Fruit fly (Drosophila melanogaster) whole organism, wandering third instar larva: ENCODE data around the gene CG14109.

Experiments
- Abd-B ChIP-seq: fragments of >200 bp; optimal IDR thresholded peaks from 2 replicates; lab custom pipeline; 2017; ENCODE audit warnings: missing biosample characterization, missing genetic modification characterization
- Dfd ChIP-seq: fragments of >200 bp; optimal IDR thresholded peaks from 2 replicates; lab custom pipeline; 2017; ENCODE audit warnings: missing biosample characterization, missing genetic modification characterization
- HLH106 ChIP-seq: fragments of 200-800 bp; optimal IDR thresholded peaks from 3 replicates; lab custom pipeline; 2019; ENCODE audit warnings: missing biosample characterization, mild to moderate bottlenecking, missing genetic modification characterization, moderate library complexity
- Jra ChIP-seq: sonication (Bioruptor generic); optimal IDR thresholded peaks from 2 replicates; lab custom pipeline; 2016; ENCODE audit warnings: missing biosample characterization, missing genetic modification characterization
- Mio ChIP-seq: sonication (Bioruptor generic); optimal IDR thresholded peaks from 2 replicates; lab custom pipeline; 2016; ENCODE audit warnings: missing biosample characterization, missing genetic modification characterization
- Vsx2 ChIP-seq: fragments of 200-300, 225-300 bp; sonication (Bioruptor generic); optimal IDR thresholded peaks from 2 replicates; lab custom pipeline; 2018; ENCODE audit warnings: missing biosample characterization, missing genetic modification characterization; ENCODE audit not compliant: partially characterized antibody
- br ChIP-seq: fragments of 200-800 bp; sonication (Bioruptor generic); optimal IDR thresholded peaks from 2 replicates; lab custom pipeline; 2016; ENCODE audit warnings: missing biosample characterization, missing genetic modification characterization
- brk ChIP-seq: fragments of 200-800 bp; sonication (Bioruptor generic); optimal IDR thresholded peaks from 2 replicates; lab custom pipeline; 2016; ENCODE audit warnings: missing biosample characterization, mild to moderate bottlenecking, missing genetic modification characterization
- dl ChIP-seq, 2 experiments: fragments of 175-275, 200-275 bp in 1 of 2; fragments of 200-275 bp in 1 of 2; sonication (Bioruptor generic); optimal IDR thresholded peaks; lab custom pipeline; 2018; ENCODE audit warnings: mild to moderate bottlenecking in 2 of 2, missing biosample characterization in 2 of 2, missing genetic modification characterization in 2 of 2, moderate library complexity in 2 of 2; ENCODE audit not compliant: partially characterized antibody in 2 of 2, insufficient read depth in 1 of 2
- ey ChIP-seq: fragments of 200-800 bp; sonication (Bioruptor generic); optimal IDR thresholded peaks from 2 replicates; lab custom pipeline; 2016; ENCODE audit warnings: missing biosample characterization, missing genetic modification characterization
- h ChIP-seq: fragments of 200-800 bp; sonication (Bioruptor generic); optimal IDR thresholded peaks from 3 replicates; lab custom pipeline; 2016; ENCODE audit warnings: missing biosample characterization, mild to moderate bottlenecking, missing genetic modification characterization
- lola ChIP-seq: fragments of >200 bp; optimal IDR thresholded peaks from 2 replicates; lab custom pipeline; 2017; ENCODE audit warnings: missing biosample characterization, missing genetic modification characterization
- sage ChIP-seq: fragments of 200-800 bp; sonication (Bioruptor generic); optimal IDR thresholded peaks from 2 replicates; lab custom pipeline; 2016; ENCODE audit warnings: missing biosample characterization, mild to moderate bottlenecking, missing genetic modification characterization
- usp ChIP-seq: fragments of >200 bp; optimal IDR thresholded peaks from 2 replicates; lab custom pipeline; 2017; ENCODE audit warnings: missing biosample characterization, missing genetic modification characterization

DNA sequence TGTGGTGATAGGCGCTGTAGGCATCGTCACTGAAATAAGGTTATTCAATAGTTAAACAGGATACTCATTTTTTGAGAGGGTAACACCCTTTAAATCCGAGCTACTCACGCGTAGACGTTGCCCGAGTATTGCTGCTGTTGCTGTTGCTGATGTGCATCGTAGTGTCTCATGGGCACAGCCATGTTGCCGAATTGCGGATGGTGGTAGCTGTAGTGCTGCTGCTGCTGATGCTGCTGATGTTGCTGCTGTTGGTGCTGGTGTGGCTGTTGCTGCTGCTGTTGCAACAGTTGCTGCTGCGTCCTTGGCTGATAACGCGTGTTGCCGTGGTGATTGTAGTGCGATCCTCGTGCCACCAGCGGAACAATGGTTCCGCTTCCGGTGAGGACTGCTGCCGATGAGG, 10.5 kb upstream of the CG14109 start:
- no peak for TF ChIP-seq dl (GFP tag; optimal IDR thresholded peaks at IDR 0.05; lab: Kevin White, UChicago; ENCODE audit: insufficient read depth in 1 of 2, partially characterized antibody in 2 of 2)
- TF ChIP-seq usp (GFP tag; lab: Kevin White, UChicago) = no peak
- no peak for TF ChIP-seq Abd-B (GFP tag; lab: Kevin White, UChicago)
- no peak for TF ChIP-seq HLH106 (tag; lab: Kevin White, UChicago)
- peak; percentile 94 for TF ChIP-seq Dfd (GFP tag; lab: Kevin White, UChicago)
- no peak for TF ChIP-seq brk (GFP tag; lab: Kevin White, UChicago)
- no peak for TF ChIP-seq sage (GFP tag; lab: Kevin White, UChicago)
- TF ChIP-seq br (GFP tag; lab: Kevin White, UChicago) = no peak
- no peak for TF ChIP-seq Mio (GFP tag; lab: Kevin White, UChicago)
- TF ChIP-seq lola (GFP tag; lab: Kevin White, UChicago) = no peak
- TF ChIP-seq Jra (GFP tag; lab: Kevin White, UChicago) = no peak
- TF ChIP-seq h (GFP tag; lab: Kevin White, UChicago) = no peak
- no peak for TF ChIP-seq ey (GFP tag; lab: Kevin White, UChicago)
- no peak for TF ChIP-seq Vsx2 (GFP tag; lab: Kevin White, UChicago)
